Worm (Caenorhabditis elegans): Measurements from ENCODE around the gene srw-143.
"Not testable (repeated sequence)": the region's sequence is repeated elsewhere in the genome, so short reads cannot be mapped to it uniquely, and the experiment has no call there.

The srw-143 gene

DNA sequence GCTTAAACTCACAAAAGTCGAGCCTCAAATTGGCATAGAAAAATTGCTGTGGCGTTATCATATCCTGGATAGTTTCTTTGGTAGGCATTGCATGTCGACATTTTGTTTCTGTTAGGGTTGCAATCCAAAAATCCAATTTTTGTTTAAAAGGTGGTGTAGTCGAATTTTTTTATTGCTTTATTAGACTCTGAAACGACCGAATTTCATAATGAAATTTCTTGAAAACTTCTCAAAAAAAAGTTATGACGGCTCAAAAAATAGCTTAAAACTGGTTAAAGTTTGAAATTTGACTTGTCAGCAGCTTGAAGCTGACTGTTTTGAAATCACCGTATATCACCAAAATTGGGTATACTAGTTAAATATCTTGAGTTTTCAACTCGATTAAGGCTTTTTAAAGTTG, at the start of gene srw-143:
Gene srw-143 (minus strand): TSS at position 101 of the 400 bp plus-strand sequence.
- no peak for TF ChIP-seq ama-1 (optimal IDR thresholded peaks at IDR 0.05)
- no peak for TF ChIP-seq F13C5.2 (tag; optimal IDR thresholded peaks at IDR 0.05)
- TF ChIP-seq hmbx-1 (tag; optimal IDR thresholded peaks at IDR 0.05) = no peak
- TF ChIP-seq tbx-37 (GFP tag; conservative IDR thresholded peaks at IDR 0.05) = no peak
- TF ChIP-seq hmg-4 (GFP tag; optimal IDR thresholded peaks at IDR 0.05) = no peak
- no peak for TF ChIP-seq pes-1 (GFP tag; IDR thresholded peaks at IDR 0.05)
- no peak for TF ChIP-seq tbx-11 (GFP tag; IDR thresholded peaks at IDR 0.05)
- TF ChIP-seq ets-7 (tag; optimal IDR thresholded peaks at IDR 0.05) = no peak
- TF ChIP-seq hnd-1 (tag; optimal IDR thresholded peaks at IDR 0.05) = no peak
- TF ChIP-seq flt-1 (GFP tag; IDR thresholded peaks at IDR 0.05) = no peak
- TF ChIP-seq tra-4 (tag; optimal IDR thresholded peaks at IDR 0.05) = no peak
- TF ChIP-seq ceh-36 (tag; optimal IDR thresholded peaks at IDR 0.05) = no peak
- no peak for TF ChIP-seq scrt-1 (GFP tag; IDR thresholded peaks at IDR 0.05)
- no peak for TF ChIP-seq B0310.2 (tag; optimal IDR thresholded peaks at IDR 0.05)
- no peak for TF ChIP-seq aly-1 (tag; optimal IDR thresholded peaks at IDR 0.05)

DNA sequence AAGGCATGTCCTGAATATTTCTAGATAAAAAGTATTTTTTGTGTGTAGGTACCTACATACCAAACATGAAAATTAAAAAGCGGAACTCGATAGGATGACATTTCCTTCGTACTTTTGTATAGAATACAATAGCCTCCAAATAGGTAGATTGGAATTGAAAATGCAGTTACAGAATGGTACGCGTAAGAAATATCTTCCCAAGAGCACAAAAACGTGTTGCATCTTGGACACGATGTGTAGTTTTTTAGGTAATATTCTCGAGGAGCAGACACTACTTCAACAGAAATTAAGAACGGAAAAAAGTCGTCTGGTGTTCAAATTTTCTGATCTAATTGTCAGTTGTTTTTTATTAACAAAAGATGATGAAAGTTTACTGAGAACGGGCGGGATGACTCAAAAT, 46.1 kb upstream of the srw-143 start, which contains the start of gene srh-85:
Gene srh-85 (minus strand): TSS at position 101 of the 400 bp plus-strand sequence.
- TF ChIP-seq tra-4 (tag; optimal IDR thresholded peaks at IDR 0.05) = no peak
- TF ChIP-seq scrt-1 (GFP tag; IDR thresholded peaks at IDR 0.05) = no peak

DNA sequence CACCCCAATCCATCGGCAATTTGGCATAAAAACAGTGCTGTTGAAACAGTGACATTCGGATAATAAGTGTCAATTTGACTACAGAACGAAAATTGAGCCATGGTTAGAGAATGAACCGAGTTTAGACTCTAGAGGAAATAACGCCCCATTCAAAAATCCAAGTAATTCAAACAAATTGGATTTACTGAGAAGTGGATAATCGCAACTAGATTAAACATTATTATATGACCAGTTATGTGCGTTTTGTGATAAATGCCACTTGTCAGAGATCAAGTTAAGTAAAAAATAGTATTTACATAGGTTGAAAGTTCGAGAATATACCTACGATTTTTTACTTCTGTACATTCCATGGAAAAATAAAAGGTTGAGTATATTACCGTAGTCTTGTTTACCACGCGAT, 44.0 kb upstream of the srw-143 start, which contains the start of gene srw-139:
Gene srw-139 (minus strand): TSS at position 101 of the 400 bp plus-strand sequence.
- no peak for TF ChIP-seq B0310.2 (tag; optimal IDR thresholded peaks at IDR 0.05)
- no peak for TF ChIP-seq aly-1 (tag; optimal IDR thresholded peaks at IDR 0.05)
- TF ChIP-seq hmbx-1 (tag; optimal IDR thresholded peaks at IDR 0.05) = no peak
- no peak for TF ChIP-seq flt-1 (GFP tag; IDR thresholded peaks at IDR 0.05)
- no peak for TF ChIP-seq ceh-36 (tag; optimal IDR thresholded peaks at IDR 0.05)
- TF ChIP-seq hmg-4 (GFP tag; optimal IDR thresholded peaks at IDR 0.05) = no peak
- no peak for TF ChIP-seq ceh-13 (GFP tag; optimal IDR thresholded peaks at IDR 0.05)
- no peak for TF ChIP-seq tbx-11 (GFP tag; IDR thresholded peaks at IDR 0.05)
- no peak for TF ChIP-seq tra-4 (tag; optimal IDR thresholded peaks at IDR 0.05)

DNA sequence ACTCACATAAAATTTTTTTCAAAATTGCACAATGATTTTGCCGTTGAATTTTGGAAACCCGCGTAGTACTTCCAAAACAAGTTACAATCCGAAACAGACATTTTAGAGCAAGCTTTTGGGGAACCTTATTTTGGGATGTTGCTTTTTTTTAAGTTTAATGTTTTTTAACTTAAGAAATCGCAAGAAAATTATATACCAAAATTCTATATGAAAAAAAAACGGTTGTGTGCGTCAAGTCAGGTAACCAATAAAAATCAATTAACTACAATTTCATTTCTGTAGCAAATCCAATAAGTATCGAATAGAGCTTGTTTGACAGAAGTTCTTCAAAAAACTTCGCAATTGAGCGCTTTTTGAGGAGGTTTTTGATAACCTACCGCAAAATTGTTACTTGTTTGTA, 42.0 kb upstream of the srw-143 start, which contains the start of gene srw-117:
Gene srw-117 (minus strand): TSS at position 101 of the 400 bp plus-strand sequence.
- TF ChIP-seq flt-1 (GFP tag; IDR thresholded peaks at IDR 0.05) = no peak
- TF ChIP-seq sea-1 (GFP tag; conservative IDR thresholded peaks at IDR 0.05) = no peak
- no peak for TF ChIP-seq B0310.2 (tag; optimal IDR thresholded peaks at IDR 0.05)
- TF ChIP-seq tbx-37 (GFP tag; conservative IDR thresholded peaks at IDR 0.05) = no peak
- TF ChIP-seq ceh-36 (tag; optimal IDR thresholded peaks at IDR 0.05) = no peak
- no peak for TF ChIP-seq tbx-11 (GFP tag; IDR thresholded peaks at IDR 0.05)
- no peak for TF ChIP-seq F13C5.2 (tag; optimal IDR thresholded peaks at IDR 0.05)
- TF ChIP-seq hmg-4 (GFP tag; optimal IDR thresholded peaks at IDR 0.05) = no peak
- TF ChIP-seq hmbx-1 (tag; optimal IDR thresholded peaks at IDR 0.05) = no peak
- no peak for TF ChIP-seq ceh-13 (GFP tag; optimal IDR thresholded peaks at IDR 0.05)
- TF ChIP-seq aly-1 (tag; optimal IDR thresholded peaks at IDR 0.05) = no peak
- no peak for TF ChIP-seq scrt-1 (GFP tag; IDR thresholded peaks at IDR 0.05)

DNA sequence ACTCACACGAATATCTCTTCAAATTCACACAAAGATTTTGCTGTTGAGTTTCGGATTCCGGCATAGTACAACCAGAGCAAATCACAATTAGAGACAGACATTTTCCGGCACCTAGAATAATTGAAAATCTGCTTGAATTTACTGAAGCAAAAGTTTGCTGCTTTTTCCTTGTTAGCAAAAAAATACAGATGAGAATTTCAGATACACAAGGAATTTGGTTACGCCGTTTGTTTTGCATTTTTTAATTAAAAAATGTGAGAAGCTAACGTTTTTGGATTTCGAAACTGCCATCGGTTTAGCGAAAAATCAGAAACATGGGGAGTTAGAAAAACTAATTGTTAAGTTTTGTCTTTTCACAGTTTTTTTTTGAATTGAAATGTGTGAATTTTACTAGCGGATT, 38.7 kb upstream of the srw-143 start, which contains the start of gene srw-118:
Gene srw-118 (minus strand): TSS at position 101 of the 400 bp plus-strand sequence.
- TF ChIP-seq scrt-1 (GFP tag; IDR thresholded peaks at IDR 0.05) (no peak), ceh-36 (tag; optimal IDR thresholded peaks at IDR 0.05) (no peak), flt-1 (GFP tag; IDR thresholded peaks at IDR 0.05) (no peak), B0310.2 (tag; optimal IDR thresholded peaks at IDR 0.05) (no peak), ama-1 (optimal IDR thresholded peaks at IDR 0.05) (no peak), sea-1 (GFP tag; conservative IDR thresholded peaks at IDR 0.05) (no peak), F13C5.2 (tag; optimal IDR thresholded peaks at IDR 0.05) (no peak), aly-1 (tag; optimal IDR thresholded peaks at IDR 0.05) (no peak)

DNA sequence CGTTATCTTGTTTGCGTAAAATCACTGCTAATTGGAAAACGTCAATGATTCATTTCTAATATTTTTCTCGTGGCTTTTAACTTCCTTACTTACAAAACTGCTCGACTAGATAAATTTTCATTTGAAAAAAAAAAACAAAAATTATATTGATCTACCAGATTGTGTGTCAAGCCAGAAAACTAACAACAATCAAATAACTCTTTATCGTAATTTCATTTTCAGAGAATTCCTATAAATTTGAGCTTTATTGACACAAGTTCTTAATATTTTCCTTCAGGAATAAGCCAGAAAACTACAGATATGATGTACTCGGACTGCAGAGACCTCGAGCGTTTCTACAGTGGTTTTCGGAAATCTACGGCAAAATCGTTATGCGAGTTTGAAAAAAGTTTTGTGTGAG, 35.0 kb upstream of the srw-143 start, which contains the start of gene srw-124:
Gene srw-124 (plus strand): TSS at position 301 of the 400 bp plus-strand sequence.
- TF ChIP-seq F13C5.2 (tag; optimal IDR thresholded peaks at IDR 0.05) (no peak), ceh-36 (tag; optimal IDR thresholded peaks at IDR 0.05) (no peak), hnd-1 (tag; optimal IDR thresholded peaks at IDR 0.05) (no peak), hmbx-1 (tag; optimal IDR thresholded peaks at IDR 0.05) (no peak), sea-1 (GFP tag; conservative IDR thresholded peaks at IDR 0.05) (no peak), tbx-11 (GFP tag; IDR thresholded peaks at IDR 0.05) (no peak), scrt-1 (GFP tag; IDR thresholded peaks at IDR 0.05) (no peak), B0310.2 (tag; optimal IDR thresholded peaks at IDR 0.05) (no peak), pes-1 (GFP tag; IDR thresholded peaks at IDR 0.05) (no peak), aly-1 (tag; optimal IDR thresholded peaks at IDR 0.05) (no peak), ets-7 (tag; optimal IDR thresholded peaks at IDR 0.05) (no peak), ama-1 (optimal IDR thresholded peaks at IDR 0.05) (no peak), ceh-13 (GFP tag; optimal IDR thresholded peaks at IDR 0.05) (no peak)

DNA sequence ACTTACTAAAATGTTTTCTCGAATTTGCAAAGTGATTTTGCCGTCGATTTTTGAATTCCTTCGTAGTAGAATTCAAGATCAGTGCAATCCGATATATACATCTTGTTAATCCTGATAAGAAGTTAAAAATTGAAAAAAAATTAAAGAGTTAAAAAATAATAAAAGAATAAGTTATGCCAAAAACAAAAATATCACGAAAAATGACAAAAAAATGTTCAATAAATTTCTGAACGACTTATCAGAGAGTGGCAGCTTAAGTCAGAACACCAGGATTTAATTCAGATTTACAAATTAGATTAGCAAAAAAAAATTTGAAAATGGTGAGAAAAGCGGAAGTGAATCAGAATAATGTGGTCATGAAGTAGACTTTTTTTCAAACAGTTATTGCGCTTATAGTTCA, 34.0 kb upstream of the srw-143 start, which contains the start of gene srw-123:
Gene srw-123 (minus strand): TSS at position 101 of the 400 bp plus-strand sequence.
- not testable (repeated sequence) for TF ChIP-seq sea-1 (GFP tag; conservative IDR thresholded peaks at IDR 0.05); scrt-1 (GFP tag; IDR thresholded peaks at IDR 0.05); B0310.2 (tag; optimal IDR thresholded peaks at IDR 0.05)

DNA sequence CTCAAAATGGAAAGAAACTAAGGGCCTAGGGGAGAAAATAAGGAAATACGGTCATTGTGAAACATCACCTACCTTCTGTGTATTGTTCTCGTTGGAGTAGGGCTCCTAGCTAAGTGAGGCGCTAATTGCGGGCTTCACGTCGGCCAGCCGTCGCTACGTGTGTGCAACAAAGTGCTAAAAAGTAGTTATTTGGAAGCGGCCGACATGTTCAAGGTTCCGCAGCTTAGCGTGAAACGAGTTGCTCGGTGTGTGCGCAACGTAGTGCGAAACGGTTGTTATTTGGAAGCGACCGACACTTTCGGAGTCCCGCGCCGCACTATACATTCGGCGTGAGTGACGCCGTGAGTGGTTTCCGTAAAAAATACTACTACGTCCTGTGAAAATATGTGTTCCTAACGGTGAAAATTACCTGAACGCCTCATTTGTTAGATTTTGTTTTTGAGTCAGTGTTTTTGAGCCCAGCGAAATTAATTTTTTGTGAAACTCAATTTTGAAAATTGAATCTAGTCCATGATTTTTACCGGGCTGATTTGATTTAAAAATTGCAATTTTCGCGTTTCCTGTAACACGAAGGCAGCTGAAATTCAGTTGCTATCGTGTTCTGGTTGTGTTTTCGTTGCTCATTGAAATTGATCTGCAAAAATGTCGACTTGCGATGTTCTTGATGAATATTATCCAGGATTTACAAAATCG, 30.1 kb upstream of the srw-143 start, which contains the start of gene srw-129:
Gene srw-129 (plus strand): TSS at position 643 of the 693 bp plus-strand sequence.
- no peak for TF ChIP-seq ceh-36 (tag; optimal IDR thresholded peaks at IDR 0.05)
- no peak for TF ChIP-seq sea-1 (GFP tag; conservative IDR thresholded peaks at IDR 0.05)
- TF ChIP-seq ceh-13 (GFP tag; optimal IDR thresholded peaks at IDR 0.05) = no peak
- TF ChIP-seq flt-1 (GFP tag; IDR thresholded peaks at IDR 0.05) = no peak
- TF ChIP-seq aly-1 (tag; optimal IDR thresholded peaks at IDR 0.05) = no peak
- TF ChIP-seq tbx-11 (GFP tag; IDR thresholded peaks at IDR 0.05) = no peak
- no peak for TF ChIP-seq scrt-1 (GFP tag; IDR thresholded peaks at IDR 0.05)
- TF ChIP-seq hmg-4 (GFP tag; optimal IDR thresholded peaks at IDR 0.05) = no peak
- TF ChIP-seq tbx-37 (GFP tag; conservative IDR thresholded peaks at IDR 0.05) = no peak
- TF ChIP-seq B0310.2 (tag; optimal IDR thresholded peaks at IDR 0.05) = no peak
- TF ChIP-seq F13C5.2 (tag; optimal IDR thresholded peaks at IDR 0.05) = no peak
- no peak for TF ChIP-seq ets-7 (tag; optimal IDR thresholded peaks at IDR 0.05)
- no peak for TF ChIP-seq hmbx-1 (tag; optimal IDR thresholded peaks at IDR 0.05)
- TF ChIP-seq tra-4 (tag; optimal IDR thresholded peaks at IDR 0.05) = no peak
- TF ChIP-seq pes-1 (GFP tag; IDR thresholded peaks at IDR 0.05) = no peak
- TF ChIP-seq ama-1 (optimal IDR thresholded peaks at IDR 0.05) = no peak
- TF ChIP-seq hnd-1 (tag; optimal IDR thresholded peaks at IDR 0.05) = no peak
